Worm (Caenorhabditis elegans) whole organism, late embryonic: ENCODE measurements around the gene vha-6.
A peak's percentile ranks its signal among the peaks of the same experiment; 100 is the strongest.

ENCODE experiments used
- C08G9.2 ChIP-seq: sonication (generic microtip); optimal IDR thresholded peaks from 2 replicates; lab custom pipeline; 2016; ENCODE audit warnings: mild to moderate bottlenecking, missing genetic modification characterization, moderate library complexity, missing compliant biosample characterization
- T23F11.4 ChIP-seq: fragments of 200-800 bp; sonication (Bioruptor generic); optimal IDR thresholded peaks from 2 replicates; lab custom pipeline; 2018; ENCODE audit warnings: mild to moderate bottlenecking, missing genetic modification characterization, missing compliant biosample characterization
- ahr-1 ChIP-seq: sonication (generic microtip); optimal IDR thresholded peaks from 2 replicates; lab custom pipeline; 2016; ENCODE audit warnings: missing genetic modification characterization, missing compliant biosample characterization
- ama-1 ChIP-seq: fragments of 150-350 bp; optimal IDR thresholded peaks from 2 replicates; lab custom pipeline; 2014
- ceh-18 ChIP-seq: sonication (generic microtip); optimal IDR thresholded peaks from 2 replicates; lab custom pipeline; 2016; ENCODE audit warnings: missing genetic modification characterization, missing compliant biosample characterization
- ceh-24 ChIP-seq: sonication (generic microtip); optimal IDR thresholded peaks from 2 replicates; lab custom pipeline; 2016; ENCODE audit warnings: mild to moderate bottlenecking, missing genetic modification characterization, missing compliant biosample characterization
- ceh-30 ChIP-seq: fragments of 150-350 bp; optimal IDR thresholded peaks from 2 replicates; lab custom pipeline; 2014; ENCODE audit warnings: missing biosample characterization, missing genetic modification characterization
- ceh-31 ChIP-seq: sonication (generic microtip); optimal IDR thresholded peaks from 2 replicates; lab custom pipeline; 2016; ENCODE audit warnings: missing genetic modification characterization, missing compliant biosample characterization
- ceh-34 ChIP-seq: sonication (generic microtip); optimal IDR thresholded peaks from 2 replicates; lab custom pipeline; 2016; ENCODE audit warnings: mild to moderate bottlenecking, missing genetic modification characterization, missing compliant biosample characterization
- ceh-48 ChIP-seq: sonication (generic microtip); optimal IDR thresholded peaks from 2 replicates; lab custom pipeline; 2016; ENCODE audit warnings: missing genetic modification characterization, inconsistent platforms, missing compliant biosample characterization
- dve-1 ChIP-seq: sonication (generic microtip); optimal IDR thresholded peaks from 2 replicates; lab custom pipeline; 2017; ENCODE audit warnings: antibody characterized with exemption, mild to moderate bottlenecking, missing genetic modification characterization, missing compliant biosample characterization
- elt-2 ChIP-seq: sonication (generic microtip); optimal IDR thresholded peaks from 2 replicates; lab custom pipeline; 2016; ENCODE audit warnings: missing genetic modification reagents, missing genetic modification characterization, missing compliant biosample characterization
- fkh-10 ChIP-seq: fragments of 150-350 bp; optimal IDR thresholded peaks from 2 replicates; lab custom pipeline; 2014; ENCODE audit warnings: missing biosample characterization, missing genetic modification reagents, missing genetic modification characterization
- fkh-6 ChIP-seq: sonication (generic microtip); optimal IDR thresholded peaks from 2 replicates; lab custom pipeline; 2016; ENCODE audit warnings: missing genetic modification characterization, missing compliant biosample characterization
- hlh-13 ChIP-seq: fragments of 200-800 bp; sonication (Bioruptor generic); optimal IDR thresholded peaks from 2 replicates; lab custom pipeline; 2018; ENCODE audit warnings: mild to moderate bottlenecking, missing genetic modification characterization, missing compliant biosample characterization
- hlh-15 ChIP-seq: sonication (generic microtip); optimal IDR thresholded peaks from 2 replicates; lab custom pipeline; 2016; ENCODE audit warnings: missing genetic modification characterization, missing compliant biosample characterization
- hlh-30 ChIP-seq: sonication (generic microtip); optimal IDR thresholded peaks from 2 replicates; lab custom pipeline; 2017; ENCODE audit warnings: antibody characterized with exemption, missing genetic modification characterization, missing compliant biosample characterization; ENCODE audit not compliant: insufficient read depth
- hlh-8 ChIP-seq: sonication (generic microtip); optimal IDR thresholded peaks from 2 replicates; lab custom pipeline; 2016; ENCODE audit warnings: missing genotype, missing genetic modification characterization, missing compliant biosample characterization
- lim-6 ChIP-seq: sonication (generic microtip); optimal IDR thresholded peaks from 2 replicates; lab custom pipeline; 2016; ENCODE audit warnings: missing genetic modification characterization, missing compliant biosample characterization
- lin-11 ChIP-seq: fragments of 200-800 bp; sonication (Bioruptor generic); optimal IDR thresholded peaks from 2 replicates; lab custom pipeline; 2018; ENCODE audit warnings: mild to moderate bottlenecking, missing genetic modification characterization, missing compliant biosample characterization
- madf-2 ChIP-seq: sonication (generic microtip); optimal IDR thresholded peaks from 2 replicates; lab custom pipeline; 2017; ENCODE audit warnings: missing genetic modification characterization, missing compliant biosample characterization
- mec-3 ChIP-seq: sonication (generic microtip); optimal IDR thresholded peaks from 2 replicates; lab custom pipeline; 2016; ENCODE audit warnings: borderline replicate concordance, missing genetic modification characterization, missing compliant biosample characterization
- nfya-1 ChIP-seq: sonication (generic microtip); optimal IDR thresholded peaks from 2 replicates; lab custom pipeline; 2017; ENCODE audit warnings: missing genetic modification characterization, mild to moderate bottlenecking, missing compliant biosample characterization, antibody characterized with exemption, moderate library complexity
- nhr-11 ChIP-seq: fragments of 150-350 bp; optimal IDR thresholded peaks from 2 replicates; lab custom pipeline; 2014; ENCODE audit warnings: missing biosample characterization, missing genetic modification characterization
- nhr-232 ChIP-seq: sonication (generic microtip); optimal IDR thresholded peaks from 2 replicates; lab custom pipeline; 2016; ENCODE audit warnings: missing genetic modification characterization, missing compliant biosample characterization
- odd-2 ChIP-seq: sonication (generic microtip); optimal IDR thresholded peaks from 2 replicates; lab custom pipeline; 2017; ENCODE audit warnings: antibody characterized with exemption, mild to moderate bottlenecking, missing genetic modification characterization, missing compliant biosample characterization
- pag-3 ChIP-seq: sonication (generic microtip); optimal IDR thresholded peaks from 2 replicates; lab custom pipeline; 2016; ENCODE audit warnings: missing compliant biosample characterization, missing genetic modification characterization, borderline replicate concordance
- pat-9 ChIP-seq: fragments of 200-800 bp; sonication (Bioruptor generic); optimal IDR thresholded peaks from 2 replicates; lab custom pipeline; 2018; ENCODE audit warnings: mild to moderate bottlenecking, missing genetic modification characterization, moderate library complexity, missing compliant biosample characterization
- pha-2 ChIP-seq: sonication (generic microtip); optimal IDR thresholded peaks from 2 replicates; lab custom pipeline; 2017; ENCODE audit warnings: mild to moderate bottlenecking, missing genetic modification characterization, missing compliant biosample characterization
- pros-1 ChIP-seq: fragments of 150-350 bp; optimal IDR thresholded peaks from 2 replicates; lab custom pipeline; 2014; ENCODE audit warnings: missing biosample characterization, missing genetic modification reagents, missing genetic modification characterization
- sdc-2 ChIP-seq: sonication (generic microtip); optimal IDR thresholded peaks from 2 replicates; lab custom pipeline; 2016; ENCODE audit warnings: missing genotype, missing genetic modification characterization, missing compliant biosample characterization
- sox-2 ChIP-seq: fragments of 200-800 bp; sonication (Bioruptor generic); IDR thresholded peaks from 2 replicates; pipeline ENCODE4 v1.3.6; 2022; ENCODE audit warnings: missing genetic modification reagents, missing genetic modification characterization, missing compliant biosample characterization
- unc-3 ChIP-seq, 2 experiments: fragments of 200-800 bp in 1 of 2; sonication (Bioruptor generic) in 1 of 2; sonication (generic microtip) in 1 of 2; conservative IDR thresholded peaks in 1 of 2; optimal IDR thresholded peaks in 1 of 2; 2 replicates each; pipeline versions ENCODE4 v1.3.6 to Lab custom; 2016 to 2022; ENCODE audit warnings: missing compliant biosample characterization in 2 of 2, missing genetic modification characterization in 2 of 2, missing genetic modification reagents in 1 of 2
- unc-42 ChIP-seq: sonication (generic microtip); optimal IDR thresholded peaks from 2 replicates; lab custom pipeline; 2016; ENCODE audit warnings: missing genotype, missing genetic modification characterization, missing compliant biosample characterization
- unc-55 ChIP-seq: sonication (generic microtip); optimal IDR thresholded peaks from 2 replicates; lab custom pipeline; 2017; ENCODE audit warnings: missing biosample characterization, missing genetic modification reagents, missing genetic modification characterization
- unc-86 ChIP-seq: sonication (generic microtip); optimal IDR thresholded peaks from 2 replicates; lab custom pipeline; 2016; ENCODE audit warnings: missing genetic modification characterization, missing compliant biosample characterization
- ztf-16 ChIP-seq: sonication (generic microtip); optimal IDR thresholded peaks from 2 replicates; lab custom pipeline; 2017; ENCODE audit warnings: missing genetic modification characterization, missing compliant biosample characterization

Gene vha-6

ce11 chrII:11453025-11453424 lies 14.8 kb upstream of the vha-6 start, which contains the start of gene rsp-1 (continued):
- TF ChIP-seq mec-3, result no peak
- TF ChIP-seq elt-2 (tag; lab: Kevin White, UChicago), result peak; percentile 51
- peak; percentile 88 for TF ChIP-seq ceh-48 (tag; lab: Kevin White, UChicago)
- peak; percentile 77 for TF ChIP-seq ceh-18 (tag; lab: Kevin White, UChicago)
- TF ChIP-seq ceh-24, result no peak
- TF ChIP-seq nhr-11 (tag; lab: Kevin White, UChicago), result no peak
- TF ChIP-seq dve-1, result peak; percentile 67
- TF ChIP-seq hlh-15 (tag; lab: Kevin White, UChicago), result no peak
- peak; percentile 42 for TF ChIP-seq pag-3 (tag; lab: Kevin White, UChicago)
- TF ChIP-seq pat-9, result peak; percentile 49
- peak; percentile 8 for TF ChIP-seq T23F11.4 (GFP tag; lab: Kevin White, UChicago)
- no peak for TF ChIP-seq hlh-8 (tag; lab: Kevin White, UChicago)
- no peak for TF ChIP-seq lin-11 (tag; lab: Kevin White, UChicago)
- peak; percentile 23 for TF ChIP-seq unc-86
- peak; percentile 47 for TF ChIP-seq ceh-30 (tag; lab: Kevin White, UChicago)
- TF ChIP-seq nfya-1 (tag; lab: Kevin White, UChicago), result peak; percentile 80
- no peak for TF ChIP-seq pros-1
- peak; percentile 58 for TF ChIP-seq ceh-34 (tag; lab: Kevin White, UChicago)
- TF ChIP-seq C08G9.2 (tag; lab: Kevin White, UChicago), result peak; percentile 19
- peak; percentile 33 for TF ChIP-seq pha-2

DNA sequence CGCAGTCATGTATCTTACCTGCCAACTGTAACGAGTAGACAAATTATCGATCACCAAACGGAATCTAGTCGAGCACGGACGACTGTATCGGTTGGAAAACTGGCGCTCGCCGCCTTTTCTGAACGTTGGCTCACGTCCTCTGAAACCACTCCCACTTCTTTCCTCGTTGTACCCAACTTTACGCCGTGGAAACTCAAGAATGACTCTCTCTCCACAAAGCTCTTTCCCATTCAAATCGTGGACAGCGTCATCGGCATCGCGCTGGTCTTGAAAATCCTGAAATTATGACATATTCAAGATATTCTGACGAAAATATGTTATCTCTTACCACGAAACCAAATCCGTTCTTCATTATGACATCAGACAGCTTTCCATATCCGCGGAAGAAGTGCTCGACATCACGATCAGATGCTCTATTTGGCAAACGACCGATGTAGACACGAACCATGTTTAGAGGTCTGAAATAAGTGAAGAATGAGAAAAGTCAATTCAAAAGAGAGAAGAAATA lies 14.3 kb upstream of the vha-6 start, which contains the start of gene rsp-2:
rsp-2 (minus strand) TSS at position 458 of the 508 bp plus-strand sequence.
- TF ChIP-seq elt-2 (tag; lab: Kevin White, UChicago) (no peak), ahr-1 (tag; lab: Kevin White, UChicago) (no peak), sdc-2 (no peak), ztf-16 (no peak), ceh-34 (tag; lab: Kevin White, UChicago) (no peak), sox-2 (GFP tag; lab: Robert Waterston, UW) (no peak), ceh-30 (tag; lab: Kevin White, UChicago) (no peak), ama-1 (lab: Kevin White, UChicago) (no peak), fkh-6 (tag; lab: Kevin White, UChicago) (no peak), hlh-30 (tag; lab: Kevin White, UChicago) (no peak), lim-6 (tag; lab: Kevin White, UChicago) (no peak)
- TF ChIP-seq, all 69 proteins: peak for 0

ce11 chrII:11451738-11452137 lies 13.5 kb upstream of the vha-6 start:
- no peak for TF ChIP-seq unc-42 (tag; lab: Kevin White, UChicago)
- TF ChIP-seq madf-2, result no peak
- no peak for TF ChIP-seq ceh-31 (tag; lab: Kevin White, UChicago)
- TF ChIP-seq hlh-8 (tag; lab: Kevin White, UChicago), result no peak
- TF ChIP-seq unc-55 (GFP tag; lab: Kevin White, UChicago), result no peak
- no peak for TF ChIP-seq hlh-13 (GFP tag; lab: Kevin White, UChicago)
- TF ChIP-seq nhr-232, result no peak
- no peak for TF ChIP-seq odd-2
- no peak for TF ChIP-seq hlh-30 (tag; lab: Kevin White, UChicago)

- TF ChIP-seq unc-3 (GFP tag; conservative IDR thresholded peaks at IDR 0.05; lab: Robert Waterston, UW) (no peak), unc-3 (tag; optimal IDR thresholded peaks at IDR 0.05; lab: Kevin White, UChicago) (no peak), ceh-48 (tag; lab: Kevin White, UChicago) (no peak), elt-2 (tag; lab: Kevin White, UChicago) (no peak), fkh-10 (GFP tag; lab: Kevin White, UChicago) (no peak)
These were observed 12.6 kb upstream of the vha-6 start for ce11 chrII:11450882-11451281.
